Worm (Caenorhabditis elegans) whole organism, L3 larva: Measurements from ENCODE around the gene str-68.

ENCODE experiments used
- R02D3.7 ChIP-seq: fragments of 150-350 bp; optimal IDR thresholded peaks from 2 replicates; lab custom pipeline; 2014; ENCODE audit warnings: missing biosample characterization, missing genetic modification characterization
- aly-2 ChIP-seq: fragments of 150-350 bp; optimal IDR thresholded peaks from 2 replicates; lab custom pipeline; 2014; ENCODE audit warnings: missing biosample characterization, missing genetic modification characterization
- ceh-28 ChIP-seq: fragments of 150-350 bp; optimal IDR thresholded peaks from 2 replicates; lab custom pipeline; 2014; ENCODE audit warnings: missing biosample characterization, missing genetic modification reagents, missing genetic modification characterization
- ceh-9 ChIP-seq: sonication (generic microtip); optimal IDR thresholded peaks from 2 replicates; lab custom pipeline; 2018; ENCODE audit warnings: missing biosample characterization, missing genetic modification characterization
- egl-27 ChIP-seq: sonication (generic microtip); optimal IDR thresholded peaks from 4 replicates; lab custom pipeline; 2017; ENCODE audit warnings: missing biosample characterization, missing genetic modification reagents, missing genetic modification characterization
- egl-5 ChIP-seq: fragments of 150-350 bp; optimal IDR thresholded peaks from 2 replicates; lab custom pipeline; 2017; ENCODE audit warnings: missing biosample characterization, missing genetic modification reagents, missing genetic modification characterization, inconsistent platforms
- elt-1 ChIP-seq: fragments of 150-350 bp; optimal IDR thresholded peaks from 2 replicates; lab custom pipeline; 2014; ENCODE audit warnings: missing biosample characterization, missing genetic modification characterization
- elt-3 ChIP-seq, 3 experiments: fragments of 150-350 bp in 1 of 3; sonication (generic microtip) in 2 of 3; optimal IDR thresholded peaks; 2 replicates in 2 of 3; 4 replicates in 1 of 3; lab custom pipeline; 2014 to 2017; ENCODE audit warnings: missing biosample characterization in 3 of 3, missing genetic modification characterization in 3 of 3
- eor-1 ChIP-seq, 2 experiments: fragments of 150-350 bp; optimal IDR thresholded peaks; 2 replicates each; lab custom pipeline; 2014 to 2018; ENCODE audit warnings: missing biosample characterization in 2 of 2, missing genetic modification characterization in 2 of 2
- fkh-2 ChIP-seq: fragments of 150-350 bp; optimal IDR thresholded peaks from 2 replicates; lab custom pipeline; 2014; ENCODE audit warnings: missing biosample characterization, missing genetic modification reagents, missing genetic modification characterization
- fos-1 ChIP-seq: fragments of 150-350 bp; optimal IDR thresholded peaks from 2 replicates; lab custom pipeline; 2014; ENCODE audit warnings: missing biosample characterization, missing genetic modification characterization
- lin-39 ChIP-seq: fragments of 150-350 bp; optimal IDR thresholded peaks from 2 replicates; lab custom pipeline; 2018; ENCODE audit warnings: missing biosample characterization, missing genetic modification reagents, missing genetic modification characterization
- lsy-12 ChIP-seq: sonication (generic microtip); optimal IDR thresholded peaks from 2 replicates; lab custom pipeline; 2016; ENCODE audit warnings: mild to moderate bottlenecking, missing genetic modification characterization, missing compliant biosample characterization
- mdl-1 ChIP-seq: fragments of 150-350 bp; optimal IDR thresholded peaks from 2 replicates; lab custom pipeline; 2014; ENCODE audit warnings: missing biosample characterization, missing genetic modification characterization
- nfya-1 ChIP-seq: sonication (generic microtip); optimal IDR thresholded peaks from 2 replicates; lab custom pipeline; 2017; ENCODE audit warnings: missing genetic modification characterization, mild to moderate bottlenecking, missing compliant biosample characterization, antibody characterized with exemption, moderate library complexity; ENCODE audit not compliant: insufficient read depth
- nhr-11 ChIP-seq: fragments of 150-350 bp; optimal IDR thresholded peaks from 2 replicates; lab custom pipeline; 2014; ENCODE audit warnings: missing biosample characterization, missing genetic modification characterization
- nhr-23 ChIP-seq: fragments of 150-350 bp; optimal IDR thresholded peaks from 2 replicates; lab custom pipeline; 2014; ENCODE audit warnings: missing biosample characterization, missing genetic modification reagents, missing genetic modification characterization
- nhr-237 ChIP-seq: fragments of 150-350 bp; optimal IDR thresholded peaks from 2 replicates; lab custom pipeline; 2014; ENCODE audit warnings: missing biosample characterization, missing genetic modification characterization
- nhr-25 ChIP-seq: sonication (generic microtip); optimal IDR thresholded peaks from 2 replicates; lab custom pipeline; 2017; ENCODE audit warnings: missing biosample characterization, missing genetic modification characterization
- nhr-28 ChIP-seq: fragments of 150-350 bp; optimal IDR thresholded peaks from 2 replicates; lab custom pipeline; 2014; ENCODE audit warnings: missing biosample characterization, missing genetic modification characterization
- nhr-43 ChIP-seq: sonication (generic microtip); optimal IDR thresholded peaks from 2 replicates; lab custom pipeline; 2016; ENCODE audit warnings: mild to moderate bottlenecking, missing genetic modification characterization, missing compliant biosample characterization; ENCODE audit not compliant: poor library complexity, severe bottlenecking
- nhr-67 ChIP-seq: fragments of 150-350 bp; optimal IDR thresholded peaks from 2 replicates; lab custom pipeline; 2014; ENCODE audit warnings: missing biosample characterization, missing genetic modification characterization
- pha-4 ChIP-seq: fragments of 150-350 bp; optimal IDR thresholded peaks from 2 replicates; lab custom pipeline; 2014; ENCODE audit warnings: missing biosample characterization, missing genetic modification reagents, missing genetic modification characterization
- pqm-1 ChIP-seq: fragments of 150-350 bp; optimal IDR thresholded peaks from 2 replicates; lab custom pipeline; 2017; ENCODE audit warnings: missing biosample characterization, missing genetic modification characterization, inconsistent platforms
- sea-2 ChIP-seq: fragments of 150-350 bp; sonication (generic microtip); optimal IDR thresholded peaks from 4 replicates; lab custom pipeline; 2014; ENCODE audit warnings: missing biosample characterization, missing genetic modification reagents, missing genetic modification characterization
- skn-1 ChIP-seq: fragments of 150-350 bp; optimal IDR thresholded peaks from 2 replicates; lab custom pipeline; 2014; ENCODE audit warnings: missing biosample characterization, missing genetic modification characterization
- snpc-4 ChIP-seq: fragments of 150-350 bp; optimal IDR thresholded peaks from 2 replicates; lab custom pipeline; 2014; ENCODE audit warnings: missing biosample characterization, missing genetic modification characterization
- tbx-2 ChIP-seq: sonication (generic microtip); optimal IDR thresholded peaks from 2 replicates; lab custom pipeline; 2016; ENCODE audit warnings: mild to moderate bottlenecking, missing genetic modification characterization, missing compliant biosample characterization
- unc-39 ChIP-seq: sonication (generic microtip); optimal IDR thresholded peaks from 4 replicates; lab custom pipeline; 2017; ENCODE audit warnings: missing biosample characterization, missing genetic modification characterization
- unc-62 ChIP-seq: fragments of 150-350 bp; sonication (generic microtip); optimal IDR thresholded peaks from 4 replicates; lab custom pipeline; 2014; ENCODE audit warnings: missing biosample characterization, missing genetic modification reagents, missing genetic modification characterization
- zag-1 ChIP-seq: fragments of 150-350 bp; optimal IDR thresholded peaks from 2 replicates; lab custom pipeline; 2014; ENCODE audit warnings: missing biosample characterization, missing genetic modification characterization
- ztf-4 ChIP-seq: fragments of 150-350 bp; optimal IDR thresholded peaks from 2 replicates; lab custom pipeline; 2014; ENCODE audit warnings: missing biosample characterization, missing genetic modification characterization

The str-68 gene

ce11 chrV:3107450-3107849 is at the start of gene str-68:
str-68 (minus strand) TSS chrV:3107550.
- TF ChIP-seq nhr-237 (no peak), egl-27 (tag; lab: Kevin White, UChicago) (no peak), nhr-43 (no peak)

- no peak for TF ChIP-seq nhr-28 (tag; lab: Kevin White, UChicago)
- TF ChIP-seq nfya-1 (tag; lab: Kevin White, UChicago) = no peak
- no peak for TF ChIP-seq elt-3 (tag; optimal IDR thresholded peaks at IDR 0.05; lab: Kevin White, UChicago)
- no peak for TF ChIP-seq eor-1 (tag; optimal IDR thresholded peaks at IDR 0.05; lab: Kevin White, UChicago)
- TF ChIP-seq sea-2 (GFP tag; lab: Kevin White, UChicago) = no peak
- no peak for TF ChIP-seq zag-1 (tag; lab: Kevin White, UChicago)
- no peak for TF ChIP-seq aly-2 (tag; lab: Kevin White, UChicago)
- no peak for TF ChIP-seq nhr-25 (tag; lab: Kevin White, UChicago)
- TF ChIP-seq skn-1 (tag; lab: Kevin White, UChicago) = no peak
- TF ChIP-seq ztf-4 (tag; lab: Kevin White, UChicago) = no peak
Measured at ce11 chrV:3156786-3157185, 49.4 kb upstream of the str-68 start, which contains the start of gene exh-1. exh-1 (plus strand) TSS chrV:3157086.

- TF ChIP-seq lin-39 (tag; lab: Kevin White, UChicago) (no peak), nhr-23 (tag; lab: Kevin White, UChicago) (no peak), nhr-67 (tag; lab: Kevin White, UChicago) (no peak), egl-27 (tag; lab: Kevin White, UChicago) (no peak), elt-1 (tag; lab: Kevin White, UChicago) (no peak), unc-62 (GFP tag; lab: Kevin White, UChicago) (no peak)
Measured at ce11 chrV:3155072-3155471, 47.7 kb upstream of the str-68 start, which contains the start of gene srab-7. srab-7 (minus strand) TSS chrV:3155172.

DNA sequence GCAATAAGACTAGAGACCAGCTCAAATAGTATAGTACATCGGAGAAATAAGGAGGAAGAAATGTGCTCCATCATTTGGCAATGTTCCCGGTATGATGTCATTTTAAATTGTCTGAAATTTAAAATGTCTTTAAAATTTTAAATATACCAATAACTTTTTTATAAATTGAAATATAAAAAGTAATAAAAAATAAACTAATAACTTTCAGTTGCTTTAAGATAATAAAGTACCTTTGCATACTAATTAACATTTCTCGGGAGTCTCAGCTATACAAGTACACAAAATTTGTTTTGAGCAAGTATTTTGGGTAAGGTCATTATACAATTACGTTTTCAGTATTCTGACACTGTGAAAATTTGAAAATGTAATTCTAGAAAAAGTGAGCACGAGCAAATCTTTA is 44.5 kb upstream of the str-68 start, which contains the start of gene srab-6:
TSS of gene srab-6 (minus strand) at position 101 of the 400 bp plus-strand sequence.
- no peak for TF ChIP-seq skn-1 (tag; lab: Kevin White, UChicago)
- TF ChIP-seq lsy-12 (tag; lab: Kevin White, UChicago) = no peak
- no peak for TF ChIP-seq aly-2 (tag; lab: Kevin White, UChicago)
- no peak for TF ChIP-seq tbx-2 (tag; lab: Kevin White, UChicago)
- no peak for TF ChIP-seq fos-1 (tag; lab: Kevin White, UChicago)
- no peak for TF ChIP-seq nfya-1 (tag; lab: Kevin White, UChicago)
- no peak for TF ChIP-seq elt-3 (tag; optimal IDR thresholded peaks at IDR 0.05; lab: Kevin White, UChicago)
- TF ChIP-seq nhr-237 = no peak
- no peak for TF ChIP-seq snpc-4
- TF ChIP-seq egl-5 (tag; lab: Kevin White, UChicago) = no peak
- TF ChIP-seq nhr-28 (tag; lab: Kevin White, UChicago) = no peak
- TF ChIP-seq ceh-9 (tag; lab: Kevin White, UChicago) = no peak
- TF ChIP-seq eor-1 (tag; optimal IDR thresholded peaks at IDR 0.05; lab: Kevin White, UChicago) = no peak
- no peak for TF ChIP-seq unc-39 (tag; lab: Kevin White, UChicago)
- TF ChIP-seq mdl-1 (tag; lab: Kevin White, UChicago) = no peak
- TF ChIP-seq R02D3.7 (tag; lab: Kevin White, UChicago) = no peak
- TF ChIP-seq fkh-2 (tag; lab: Kevin White, UChicago) = no peak
- TF ChIP-seq nhr-11 (tag; lab: Kevin White, UChicago) = no peak
- TF ChIP-seq ceh-28 (tag; lab: Kevin White, UChicago) = no peak
- TF ChIP-seq, all 47 proteins: peak for 0

DNA sequence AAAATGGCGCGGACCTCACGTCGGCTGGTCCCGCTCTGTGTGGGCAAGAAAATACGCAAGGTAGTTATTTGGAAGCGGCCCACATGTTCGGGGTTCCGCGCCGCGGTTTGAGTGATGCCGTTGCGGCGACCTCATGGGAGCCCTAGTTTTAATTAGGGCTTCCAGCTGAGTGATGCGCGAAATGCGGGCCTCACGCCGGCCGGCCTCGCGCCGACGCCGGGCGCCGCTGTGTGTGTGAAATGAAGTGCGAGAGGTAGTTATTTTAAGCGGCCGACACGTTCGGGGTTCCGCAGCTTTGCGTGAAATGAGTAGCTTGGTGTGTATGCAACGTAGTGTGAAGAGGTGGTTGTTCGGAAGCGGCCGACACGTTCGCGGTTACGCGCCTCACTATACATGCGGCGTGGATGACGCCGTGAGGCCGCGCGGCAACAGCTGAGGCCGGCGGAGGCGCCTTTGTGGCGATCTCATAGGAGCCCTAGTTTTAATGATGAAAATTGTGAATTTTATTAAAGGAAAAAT is 42.6 kb upstream of the str-68 start:
- TF ChIP-seq nhr-23 (tag; lab: Kevin White, UChicago) = no peak
- TF ChIP-seq nhr-28 (tag; lab: Kevin White, UChicago) = no peak
- no peak for TF ChIP-seq pqm-1 (tag; lab: Kevin White, UChicago)
- TF ChIP-seq pha-4 (tag; lab: Kevin White, UChicago) = no peak
